Fruit fly (Drosophila melanogaster): ENCODE data around the gene feo.

- TF ChIP-seq CG8478 (optimal IDR thresholded peaks at IDR 0.05) (no peak), CTCF (optimal IDR thresholded peaks at IDR 0.05) (no peak)
These were observed 7.7 kb downstream of the feo start, which contains the start of gene sbr for dm6 chrX:10846972-10847435.
